Fruit fly (Drosophila melanogaster) whole organism, embryonic: ENCODE data around the gene CG13623.

Experiments used
- Adf1 ChIP-seq: fragments of 200-800 bp; sonication (Bioruptor generic); IDR thresholded peaks from 2 replicates; pipeline ENCODE4 v1.3.6; 2022; ENCODE audit warnings: missing biosample characterization, missing genetic modification characterization
- Antp ChIP-seq: fragments of 200-800 bp; sonication (Bioruptor generic); optimal IDR thresholded peaks from 3 replicates; lab custom pipeline; 2016; ENCODE audit warnings: missing biosample characterization, missing genetic modification characterization
- CG11696 ChIP-seq: fragments of 200-800 bp; sonication (Bioruptor generic); IDR thresholded peaks from 2 replicates; pipeline ENCODE4 v1.3.6; 2022; ENCODE audit warnings: missing biosample characterization, missing genetic modification characterization
- CG12744 ChIP-seq: fragments of 200-800 bp; sonication (Bioruptor generic); optimal IDR thresholded peaks from 2 replicates; lab custom pipeline; 2016; ENCODE audit warnings: missing biosample characterization, missing genetic modification characterization
- CG13296 ChIP-seq: fragments of 200-800 bp; sonication (Bioruptor generic); optimal IDR thresholded peaks from 3 replicates; lab custom pipeline; 2018; ENCODE audit warnings: missing biosample characterization, mild to moderate bottlenecking, missing genetic modification characterization
- CG14667 ChIP-seq: fragments of 200-800 bp; sonication (Bioruptor generic); IDR thresholded peaks from 2 replicates; pipeline ENCODE4 v1.3.6; 2022; ENCODE audit warnings: missing biosample characterization, missing genetic modification characterization
- CG15073 ChIP-seq: fragments of 200-800 bp; sonication (Bioruptor generic); optimal IDR thresholded peaks from 2 replicates; lab custom pipeline; 2016; ENCODE audit warnings: missing biosample characterization, missing genetic modification characterization
- CG1603 ChIP-seq: fragments of 200-800 bp; sonication (Bioruptor generic); optimal IDR thresholded peaks from 2 replicates; lab custom pipeline; 2019; ENCODE audit warnings: missing biosample characterization, mild to moderate bottlenecking, missing genetic modification characterization, moderate library complexity
- CG17802 ChIP-seq: fragments of 200-800 bp; sonication (Bioruptor generic); optimal IDR thresholded peaks from 2 replicates; lab custom pipeline; 2018; ENCODE audit warnings: missing biosample characterization, mild to moderate bottlenecking, missing genetic modification characterization, moderate library complexity
- CG2678 ChIP-seq: fragments of 200-800 bp; sonication (Bioruptor generic); optimal IDR thresholded peaks from 3 replicates; lab custom pipeline; 2019; ENCODE audit warnings: missing biosample characterization, mild to moderate bottlenecking, missing genetic modification characterization, moderate library complexity
- CG31365 ChIP-seq: fragments of 200-800 bp; sonication (Bioruptor generic); optimal IDR thresholded peaks from 2 replicates; lab custom pipeline; 2018; ENCODE audit warnings: missing biosample characterization, mild to moderate bottlenecking, missing genetic modification characterization
- CG32532 ChIP-seq: fragments of 200-800 bp; sonication (Bioruptor generic); IDR thresholded peaks from 2 replicates; pipeline ENCODE4 v1.3.6; 2022; ENCODE audit warnings: missing biosample characterization, missing genetic modification characterization
- CG3838 ChIP-seq: fragments of 200-800 bp; sonication (Bioruptor generic); optimal IDR thresholded peaks from 3 replicates; lab custom pipeline; 2016; ENCODE audit warnings: missing biosample characterization, missing genetic modification characterization
- CG4360 ChIP-seq: fragments of 200-800 bp; sonication (Bioruptor generic); IDR thresholded peaks from 2 replicates; pipeline ENCODE4 v1.3.6; 2022; ENCODE audit warnings: missing biosample characterization, missing genetic modification characterization
- CG4404 ChIP-seq: fragments of 200-800 bp; sonication (Bioruptor generic); IDR thresholded peaks from 2 replicates; pipeline ENCODE4 v1.3.6; 2022; ENCODE audit warnings: missing biosample characterization, missing genetic modification characterization
- CG4617 ChIP-seq: fragments of 200-800 bp; sonication (Bioruptor generic); optimal IDR thresholded peaks from 3 replicates; lab custom pipeline; 2016; ENCODE audit warnings: missing biosample characterization, missing genetic modification characterization, borderline replicate concordance
- CG6813 ChIP-seq: fragments of 200-800 bp; sonication (Bioruptor generic); optimal IDR thresholded peaks from 2 replicates; lab custom pipeline; 2017; ENCODE audit warnings: missing biosample characterization, missing genetic modification characterization, mild to moderate bottlenecking, moderate library complexity, missing genetic modification reagents
- CG7928 ChIP-seq: fragments of 200-800 bp; sonication (Bioruptor generic); optimal IDR thresholded peaks from 2 replicates; lab custom pipeline; 2017; ENCODE audit warnings: missing biosample characterization, mild to moderate bottlenecking, missing genetic modification characterization
- CG8290 ChIP-seq, 3 experiments: fragments of 200-800 bp; sonication (Bioruptor generic); optimal IDR thresholded peaks; 2 replicates each; lab custom pipeline; 2016 to 2019; ENCODE audit warnings: missing biosample characterization in 3 of 3, missing genetic modification characterization in 3 of 3, mild to moderate bottlenecking in 2 of 3, moderate library complexity in 1 of 3
- Camta ChIP-seq: fragments of 200-800 bp; sonication (Bioruptor generic); optimal IDR thresholded peaks from 2 replicates; lab custom pipeline; 2016; ENCODE audit warnings: missing biosample characterization, missing genetic modification characterization
- Doc2 ChIP-seq: fragments of 200-800 bp; sonication (Bioruptor generic); IDR thresholded peaks from 2 replicates; pipeline ENCODE4 v1.3.6; 2022; ENCODE audit warnings: missing biosample characterization, missing genetic modification characterization
- Dref ChIP-seq: fragments of 200-800 bp; sonication (Bioruptor generic); IDR thresholded peaks from 2 replicates; pipeline ENCODE4 v1.3.6; 2022; ENCODE audit warnings: missing biosample characterization, missing genetic modification characterization
- E2f1 ChIP-seq: fragments of 200-800 bp; sonication (Bioruptor generic); IDR thresholded peaks from 2 replicates; pipeline ENCODE4 v1.3.6; 2022; ENCODE audit warnings: missing biosample characterization, missing genetic modification characterization
- E2f2 ChIP-seq: fragments of 200-800 bp; sonication (Bioruptor generic); IDR thresholded peaks from 2 replicates; pipeline ENCODE4 v1.3.6; 2022; ENCODE audit warnings: missing biosample characterization, missing genetic modification characterization
- Ets65A ChIP-seq: fragments of 200-800 bp; sonication (Bioruptor generic); peaks from one replicate; lab custom pipeline; 2016; ENCODE audit warnings: missing biosample characterization, missing genetic modification characterization
- Ets97D ChIP-seq: fragments of 200-800 bp; sonication (Bioruptor generic); optimal IDR thresholded peaks from 3 replicates; lab custom pipeline; 2016; ENCODE audit warnings: missing biosample characterization, missing genetic modification characterization
- Hmx ChIP-seq: fragments of 200-800 bp; sonication (Bioruptor generic); optimal IDR thresholded peaks from 2 replicates; lab custom pipeline; 2016; ENCODE audit warnings: missing biosample characterization, missing genetic modification characterization
- Lhr ChIP-seq: fragments of 200-800 bp; sonication (Bioruptor generic); optimal IDR thresholded peaks from 3 replicates; lab custom pipeline; 2017; ENCODE audit warnings: mild to moderate bottlenecking, missing biosample characterization, missing genetic modification reagents, missing genetic modification characterization
- Ravus ChIP-seq: fragments of 200-800 bp; sonication (Bioruptor generic); IDR thresholded peaks from 2 replicates; pipeline ENCODE4 v1.3.6; 2022; ENCODE audit warnings: missing biosample characterization, missing genetic modification characterization
- Rfx ChIP-seq: fragments of 200-800 bp; sonication (Bioruptor generic); IDR thresholded peaks from 2 replicates; pipeline ENCODE4 v1.3.6; 2022; ENCODE audit warnings: missing biosample characterization, missing genetic modification characterization
- Rx ChIP-seq: fragments of 200-800 bp; sonication (Bioruptor generic); IDR thresholded peaks from 2 replicates; pipeline ENCODE4 v1.3.6; 2022; ENCODE audit warnings: missing biosample characterization, missing genetic modification characterization
- Sin3A ChIP-seq: fragments of >200 bp; optimal IDR thresholded peaks from 2 replicates; lab custom pipeline; 2018
- al ChIP-seq: fragments of 200-800 bp; sonication (Bioruptor generic); IDR thresholded peaks from 2 replicates; pipeline ENCODE4 v1.3.6; 2022; ENCODE audit warnings: missing biosample characterization, missing genetic modification characterization
- corto ChIP-seq: fragments of 200-800 bp; sonication (Bioruptor generic); optimal IDR thresholded peaks from 2 replicates; lab custom pipeline; 2016; ENCODE audit warnings: missing biosample characterization, mild to moderate bottlenecking, missing genetic modification characterization, moderate library complexity
- fd102C ChIP-seq: fragments of 200-800 bp; sonication (Bioruptor generic); optimal IDR thresholded peaks from 2 replicates; lab custom pipeline; 2018; ENCODE audit warnings: missing biosample characterization, mild to moderate bottlenecking, missing genetic modification characterization, moderate library complexity
- fd64A ChIP-seq: fragments of 200-800 bp; sonication (Bioruptor generic); optimal IDR thresholded peaks from 3 replicates; lab custom pipeline; 2018; ENCODE audit warnings: missing biosample characterization, mild to moderate bottlenecking, missing genetic modification characterization
- fu2 ChIP-seq: fragments of 200-800 bp; sonication (Bioruptor generic); optimal IDR thresholded peaks from 2 replicates; lab custom pipeline; 2016; ENCODE audit warnings: missing biosample characterization, missing genetic modification characterization
- gcm ChIP-seq: fragments of 200-800 bp; sonication (Bioruptor generic); optimal IDR thresholded peaks from 2 replicates; lab custom pipeline; 2019; ENCODE audit warnings: missing biosample characterization, mild to moderate bottlenecking, missing genetic modification characterization, moderate library complexity
- grau ChIP-seq: fragments of 200-800 bp; optimal IDR thresholded peaks from 3 replicates; lab custom pipeline; 2019; ENCODE audit warnings: missing biosample characterization, mild to moderate bottlenecking, missing genetic modification characterization, moderate library complexity
- hbn ChIP-seq: fragments of 200-800 bp; sonication (Bioruptor generic); IDR thresholded peaks from 2 replicates; pipeline ENCODE4 v1.3.6; 2022; ENCODE audit warnings: missing biosample characterization, missing genetic modification characterization; ENCODE audit not compliant: partially characterized antibody
- nau ChIP-seq: fragments of 200-800 bp; sonication (Bioruptor generic); optimal IDR thresholded peaks from 3 replicates; lab custom pipeline; 2017; ENCODE audit warnings: missing biosample characterization, mild to moderate bottlenecking, missing genetic modification characterization, missing genetic modification reagents
- nom ChIP-seq: fragments of 200-800 bp; sonication (Bioruptor generic); optimal IDR thresholded peaks from 2 replicates; lab custom pipeline; 2017; ENCODE audit warnings: missing biosample characterization, missing genetic modification characterization, mild to moderate bottlenecking, moderate library complexity, missing genetic modification reagents
- p53 ChIP-seq: fragments of 200-800 bp; sonication (Bioruptor generic); optimal IDR thresholded peaks from 2 replicates; lab custom pipeline; 2016; ENCODE audit warnings: missing biosample characterization, missing genetic modification characterization
- pb ChIP-seq: fragments of 200-800 bp; sonication (Bioruptor generic); optimal IDR thresholded peaks from 3 replicates; lab custom pipeline; 2016; ENCODE audit warnings: missing biosample characterization, missing genetic modification characterization
- pita ChIP-seq: fragments of 200-800 bp; sonication (Bioruptor generic); optimal IDR thresholded peaks from 2 replicates; lab custom pipeline; 2017; ENCODE audit warnings: missing biosample characterization, mild to moderate bottlenecking, missing genetic modification characterization
- sim ChIP-seq: fragments of 200-800 bp; sonication (Bioruptor generic); IDR thresholded peaks from 2 replicates; pipeline ENCODE4 v1.3.6; 2022; ENCODE audit warnings: missing biosample characterization, missing genetic modification characterization
- sqz ChIP-seq: fragments of 200-800 bp; sonication (Bioruptor generic); optimal IDR thresholded peaks from 3 replicates; lab custom pipeline; 2018; ENCODE audit warnings: missing biosample characterization, mild to moderate bottlenecking, missing genetic modification characterization
- tgo ChIP-seq: fragments of 200-800 bp; sonication (Bioruptor generic); IDR thresholded peaks from 3 replicates; pipeline ENCODE4 v1.3.6; 2022; ENCODE audit warnings: missing biosample characterization, missing genetic modification characterization
- tll ChIP-seq, 2 experiments: fragments of 200-800 bp in 1 of 2; fragments of >200 bp in 1 of 2; sonication (Bioruptor generic) in 1 of 2; optimal IDR thresholded peaks; 2 replicates each; lab custom pipeline; 2017 to 2019; ENCODE audit warnings: missing biosample characterization in 2 of 2, missing genetic modification characterization in 2 of 2, mild to moderate bottlenecking in 1 of 2, moderate library complexity in 1 of 2
- trem ChIP-seq: fragments of 200-800 bp; optimal IDR thresholded peaks from 3 replicates; lab custom pipeline; 2019; ENCODE audit warnings: missing biosample characterization, mild to moderate bottlenecking, missing genetic modification characterization, moderate library complexity
- usp ChIP-seq: fragments of >200 bp; optimal IDR thresholded peaks from 2 replicates; lab custom pipeline; 2017; ENCODE audit warnings: missing biosample characterization, missing genetic modification characterization

CG13623 gene

dm6 chr3R:24572540-24573043 is 42.2 kb upstream of the CG13623 start (continued):
- TF ChIP-seq nau (GFP tag; lab: Kevin White, UChicago) (peak; percentile 96), CG6813 (GFP tag; lab: Kevin White, UChicago) (peak; percentile 98), CG4617 (GFP tag; lab: Kevin White, UChicago) (peak; percentile 92), p53 (peak; percentile 67), fd102C (GFP tag; lab: Kevin White, UChicago) (peak; percentile 3), trem (tag; lab: Kevin White, UChicago) (peak; percentile 91), Ravus (GFP tag; lab: Robert Waterston, UW) (peak; percentile 94), CG15073 (peak; percentile 84), CG14667 (GFP tag; lab: Robert Waterston, UW) (peak; percentile 95), CG31365 (tag; lab: Kevin White, UChicago) (peak; percentile 88), sqz (GFP tag; lab: Kevin White, UChicago) (peak; percentile 95), sim (GFP tag; lab: Robert Waterston, UW) (peak; percentile 94), al (GFP tag; lab: Robert Waterston, UW) (peak; percentile 96), Adf1 (GFP tag; lab: Robert Waterston, UW) (peak; percentile 90), pb (GFP tag; lab: Kevin White, UChicago) (peak; percentile 83), CG8290 (GFP tag; optimal IDR thresholded peaks at IDR 0.05; lab: Kevin White, UChicago) (peak; percentile 90), CG8290 (tag; optimal IDR thresholded peaks at IDR 0.05; lab: Kevin White, UChicago) (peak; percentile 62 to 92), hbn (GFP tag; lab: Robert Waterston, UW) (no peak), CG4360 (GFP tag; lab: Robert Waterston, UW) (peak; percentile 84), CG17802 (tag; lab: Kevin White, UChicago) (peak; percentile 81), fd64A (GFP tag; lab: Kevin White, UChicago) (peak; percentile 94), Doc2 (GFP tag; lab: Robert Waterston, UW) (peak; percentile 88; the same call in 1 of the 2 replicates), CG7928 (GFP tag; lab: Kevin White, UChicago) (peak; percentile 79), E2f1 (peak; percentile 98), E2f2 (GFP tag; lab: Robert Waterston, UW) (peak; percentile 87), pita (GFP tag; lab: Kevin White, UChicago) (no peak), tgo (GFP tag; lab: Robert Waterston, UW) (peak; percentile 98), CG4404 (peak; percentile 87), CG3838 (peak; percentile 96), CG32532 (GFP tag; lab: Robert Waterston, UW) (peak; percentile 99), Hmx (peak; percentile 92), corto (GFP tag; lab: Kevin White, UChicago) (peak; percentile 99), Camta (GFP tag; lab: Kevin White, UChicago) (peak; percentile 95), CG12744 (peak; percentile 96), Lhr (GFP tag; lab: Kevin White, UChicago) (peak; percentile 86), fu2 (GFP tag; lab: Kevin White, UChicago) (peak; percentile 93), CG11696 (peak; percentile 93), Rx (GFP tag; lab: Robert Waterston, UW) (peak; percentile 98), grau (tag; lab: Kevin White, UChicago) (peak; percentile 97), Antp (peak; percentile 94), Sin3A (lab: Kevin White, UChicago) (no peak), Dref (GFP tag; lab: Robert Waterston, UW) (no peak), Rfx (GFP tag; lab: Robert Waterston, UW) (peak; percentile 99), tll (GFP tag; optimal IDR thresholded peaks at IDR 0.05; lab: Kevin White, UChicago) (peak in 1 of 2 experiments; percentile 6), CG1603 (peak; percentile 90), usp (GFP tag; lab: Kevin White, UChicago) (no peak), nom (peak; percentile 88), gcm (GFP tag; lab: Kevin White, UChicago) (peak; percentile 97), CG2678 (peak; percentile 99), Ets97D (GFP tag; lab: Kevin White, UChicago) (peak; percentile 88), Ets65A (GFP tag; lab: Kevin White, UChicago) (peak; percentile 99), CG13296 (GFP tag; lab: Kevin White, UChicago) (peak; percentile 98)
